Worm (Caenorhabditis elegans) whole organism, late embryonic: ENCODE results near the gene str-13.

Experiments used
- ets-4 ChIP-seq: sonication (generic microtip); optimal IDR thresholded peaks from 2 replicates; lab custom pipeline; 2016; ENCODE audit warnings: missing genetic modification characterization, missing compliant biosample characterization
- fkh-10 ChIP-seq: fragments of 150-350 bp; optimal IDR thresholded peaks from 2 replicates; lab custom pipeline; 2014; ENCODE audit warnings: missing biosample characterization, missing genetic modification reagents, missing genetic modification characterization
- madf-2 ChIP-seq: sonication (generic microtip); optimal IDR thresholded peaks from 2 replicates; lab custom pipeline; 2017; ENCODE audit warnings: missing genetic modification characterization, missing compliant biosample characterization
- pha-4 ChIP-seq: fragments of 150-350 bp; optimal IDR thresholded peaks from 2 replicates; lab custom pipeline; 2018; ENCODE audit warnings: missing biosample characterization, missing genetic modification reagents, missing genetic modification characterization
- pqm-1 ChIP-seq: sonication (generic microtip); optimal IDR thresholded peaks from 2 replicates; lab custom pipeline; 2016; ENCODE audit warnings: missing genetic modification characterization, missing compliant biosample characterization
- unc-55 ChIP-seq: sonication (generic microtip); optimal IDR thresholded peaks from 2 replicates; lab custom pipeline; 2017; ENCODE audit warnings: missing biosample characterization, missing genetic modification reagents, missing genetic modification characterization

- TF ChIP-seq ets-4 (tag; lab: Kevin White, UChicago) (no peak), unc-55 (no peak), fkh-10 (no peak), pqm-1 (tag; lab: Kevin White, UChicago) (no peak), pha-4 (tag; lab: Kevin White, UChicago) (no peak), madf-2 (tag; lab: Kevin White, UChicago) (no peak)
These were observed 32.5 kb upstream of the str-13 start, which contains the start of gene srg-58 for ce11 chrV:2759456-2759855.
